Fruit fly (Drosophila melanogaster) S2 (cell line): Measurements from ENCODE around the gene Sox21a.
A peak's percentile ranks its signal among the peaks of the same experiment; 100 is the strongest.

ENCODE experiments used
- CG8478 ChIP-seq: fragments of >200 bp; optimal IDR thresholded peaks from 2 replicates; lab custom pipeline; 2018
- CTCF ChIP-seq, 2 experiments: fragments of >200 bp; optimal IDR thresholded peaks; 2 replicates each; lab custom pipeline; 2018

Gene Sox21a

DNA sequence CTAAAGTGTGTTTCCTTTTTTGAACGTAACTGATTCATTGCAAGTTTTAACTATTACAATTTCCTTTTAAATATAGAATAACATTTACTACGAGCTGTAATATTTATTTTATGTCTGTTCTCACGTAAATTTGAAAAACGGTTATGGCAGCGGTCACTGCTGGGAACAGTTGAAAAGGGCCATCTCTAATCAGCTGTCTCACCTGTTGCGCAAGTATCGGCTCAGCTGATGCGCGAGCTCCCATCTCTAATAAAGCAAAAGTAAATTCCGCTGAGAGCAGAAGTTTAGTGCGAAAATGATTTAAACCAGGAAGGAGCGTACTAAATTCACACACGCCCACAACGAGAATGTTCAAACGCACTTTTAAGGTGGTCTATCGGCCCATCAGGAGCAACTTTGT, 36.3 kb downstream of the Sox21a start, which contains the start of gene Pex1:
Pex1 (plus strand) TSS at position 272 of the 400 bp plus-strand sequence.
- TF ChIP-seq CTCF (optimal IDR thresholded peaks at IDR 0.05; lab: Kevin White, UChicago): peak in 1 of 2 experiments; percentile 17
- TF ChIP-seq CG8478 (lab: Kevin White, UChicago): no peak

DNA sequence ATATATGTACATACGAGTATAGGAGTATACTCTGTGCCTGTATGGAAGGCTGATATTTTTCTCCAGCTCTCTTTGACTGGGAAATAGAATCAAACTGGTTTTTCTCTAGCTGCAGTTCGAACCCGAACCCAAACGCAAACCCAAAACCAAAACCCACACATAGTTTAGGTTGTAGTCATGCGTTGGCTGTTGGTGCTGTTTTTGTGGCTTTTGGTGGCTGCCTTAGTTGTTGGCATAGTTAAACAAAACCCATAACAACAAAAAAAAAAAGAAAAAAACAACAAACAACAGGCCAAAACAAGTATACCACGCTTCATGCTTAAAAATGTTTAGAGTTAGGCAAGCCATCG, 43.9 kb downstream of the Sox21a start:
- TF ChIP-seq CG8478 (lab: Kevin White, UChicago) (no peak), CTCF (optimal IDR thresholded peaks at IDR 0.05; lab: Kevin White, UChicago) (no peak)

DNA sequence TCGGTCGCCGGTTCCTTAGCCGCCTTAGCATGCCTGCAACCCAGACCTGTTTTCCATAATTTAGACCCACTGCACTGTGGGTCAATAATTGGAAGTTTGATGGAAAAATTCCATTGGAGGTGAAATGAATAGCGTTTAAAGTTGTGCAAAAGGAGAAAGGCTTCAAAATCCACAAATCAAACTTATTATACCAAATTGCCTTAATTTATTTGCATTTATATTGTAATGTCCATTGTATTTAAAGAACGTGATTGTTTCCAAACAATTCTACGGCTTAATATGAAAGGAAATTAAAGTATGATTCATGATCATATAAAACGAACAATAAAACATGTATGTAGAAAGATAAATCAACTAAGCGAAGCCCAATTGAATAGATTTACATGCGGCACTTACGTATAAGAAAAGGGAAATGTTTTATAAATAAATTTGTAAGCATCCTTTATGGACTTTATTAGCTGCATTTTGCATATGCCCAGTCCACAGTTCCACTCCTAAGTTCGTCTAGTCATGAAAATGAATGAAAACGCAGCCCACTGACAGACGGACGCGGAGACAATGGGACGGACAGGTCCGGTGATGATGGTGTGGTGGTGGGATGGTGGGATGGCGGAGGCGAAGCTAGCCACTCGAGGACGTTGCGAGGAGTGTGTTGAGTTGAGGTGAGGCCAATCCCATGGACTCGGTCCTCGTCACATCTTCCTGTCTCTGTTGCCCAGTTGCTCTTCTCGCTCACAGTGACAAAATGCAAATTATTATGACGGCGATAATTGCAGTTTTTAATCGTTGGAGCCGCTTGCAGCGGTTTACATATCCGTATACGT, 44.5 kb downstream of the Sox21a start:
- TF ChIP-seq CTCF (optimal IDR thresholded peaks at IDR 0.05; lab: Kevin White, UChicago) (no peak), CG8478 (lab: Kevin White, UChicago) (no peak)

DNA sequence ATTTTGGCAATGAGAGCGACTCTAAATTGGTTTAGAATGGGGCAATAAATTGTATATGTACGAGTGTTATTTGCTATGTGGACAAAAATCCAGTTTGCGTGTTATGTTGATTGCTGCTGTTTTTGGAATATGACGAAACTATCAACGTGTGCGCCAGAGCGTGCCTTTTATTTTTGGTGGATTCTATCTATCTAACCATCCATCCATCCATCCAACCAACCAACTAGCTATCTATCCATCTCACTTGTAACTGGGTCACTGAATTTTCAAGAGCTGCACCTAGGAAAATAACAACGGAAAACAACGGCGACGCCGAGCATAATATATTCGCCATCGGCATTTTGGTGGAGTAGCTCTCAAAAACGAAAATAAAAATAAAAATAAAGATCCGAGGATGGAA, 45.2 kb downstream of the Sox21a start:
- no peak for TF ChIP-seq CG8478 (lab: Kevin White, UChicago)
- TF ChIP-seq CTCF (optimal IDR thresholded peaks at IDR 0.05; lab: Kevin White, UChicago): no peak

DNA sequence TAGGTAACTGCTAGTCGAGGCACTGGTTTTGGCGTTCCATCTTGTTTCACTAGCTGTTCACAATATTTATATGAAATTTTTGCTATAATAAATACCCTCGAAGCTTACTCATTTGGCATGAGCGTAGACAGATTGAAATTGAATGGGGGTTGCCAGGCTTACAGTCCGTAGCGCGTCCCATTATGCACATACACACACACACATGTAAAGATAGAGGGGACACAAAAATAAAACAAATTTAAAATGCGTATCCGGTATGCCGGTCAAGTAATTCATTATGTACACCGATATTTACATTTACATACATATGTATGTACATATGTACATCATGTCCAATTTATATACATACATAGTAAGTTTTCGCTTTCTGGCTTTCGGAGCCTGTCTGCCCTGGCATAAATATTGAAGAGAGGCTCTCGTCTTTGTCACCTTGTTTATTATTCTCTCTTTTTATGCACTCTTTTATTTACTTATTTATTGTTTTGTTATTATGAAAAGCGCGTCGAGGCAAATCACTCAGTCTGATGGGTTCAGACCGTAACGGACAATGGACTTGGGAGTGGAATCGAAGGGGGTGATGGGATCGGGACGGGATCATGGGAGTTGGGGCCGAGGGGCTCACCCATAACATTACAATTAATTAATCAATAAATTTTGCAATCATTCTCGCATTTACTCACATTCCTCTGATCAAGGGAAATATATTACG, 48.5 kb downstream of the Sox21a start:
- no peak for TF ChIP-seq CG8478 (lab: Kevin White, UChicago)
- no peak for TF ChIP-seq CTCF (optimal IDR thresholded peaks at IDR 0.05; lab: Kevin White, UChicago)

DNA sequence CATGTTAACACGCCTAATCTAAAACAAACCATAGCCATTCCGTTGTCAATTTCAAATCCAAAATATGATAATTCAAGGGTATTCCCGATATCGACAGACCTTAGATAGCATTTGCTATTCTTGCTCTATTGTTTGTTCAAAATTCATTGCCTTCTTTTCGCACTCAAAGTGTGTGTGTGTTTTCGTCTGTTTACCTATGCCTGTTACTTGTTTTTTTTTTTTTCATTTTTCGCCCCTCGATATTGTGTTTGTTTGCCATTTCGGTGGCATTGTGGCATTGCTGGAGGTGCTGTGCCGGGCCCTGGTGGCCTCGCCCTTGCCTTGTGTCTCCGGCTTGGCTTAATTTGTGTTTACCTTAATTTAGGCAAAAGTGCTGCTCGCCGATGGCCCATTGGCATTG, 51.1 kb downstream of the Sox21a start:
- TF ChIP-seq CTCF (optimal IDR thresholded peaks at IDR 0.05; lab: Kevin White, UChicago) (no peak), CG8478 (lab: Kevin White, UChicago) (no peak)

DNA sequence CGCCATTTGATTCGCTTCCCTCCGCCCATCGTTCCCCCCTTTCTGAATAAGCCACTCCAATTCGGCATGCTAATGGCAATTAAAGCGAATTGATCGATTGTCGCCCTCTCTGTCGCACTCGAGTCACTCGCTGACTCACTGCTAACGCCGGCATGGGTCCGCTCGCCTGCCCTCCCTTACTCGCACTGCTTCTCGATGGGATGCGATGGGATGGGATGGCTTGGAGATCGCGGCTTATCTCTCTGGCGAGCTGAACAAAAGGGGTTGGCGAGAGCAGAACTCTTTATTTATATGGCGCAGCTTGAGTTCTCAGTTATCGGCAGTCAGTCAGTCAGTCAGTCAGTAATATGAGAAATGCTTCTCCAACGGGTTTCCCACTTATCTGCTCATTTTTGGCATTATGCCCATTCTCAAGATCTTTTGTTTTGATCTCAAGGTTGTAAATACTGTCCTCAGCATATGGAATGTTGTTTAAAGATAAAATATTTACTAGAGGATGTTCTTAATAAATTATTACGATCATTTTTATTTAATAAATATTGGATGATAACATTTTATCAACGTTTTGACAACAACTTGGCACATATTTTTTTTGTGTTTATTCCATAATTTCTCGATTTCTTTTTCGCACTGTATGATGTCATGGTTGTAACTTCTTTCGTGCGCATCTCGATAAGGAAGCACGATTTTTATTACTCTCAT, 52.0 kb downstream of the Sox21a start:
- TF ChIP-seq CG8478 (lab: Kevin White, UChicago) (no peak), CTCF (optimal IDR thresholded peaks at IDR 0.05; lab: Kevin White, UChicago) (no peak)

DNA sequence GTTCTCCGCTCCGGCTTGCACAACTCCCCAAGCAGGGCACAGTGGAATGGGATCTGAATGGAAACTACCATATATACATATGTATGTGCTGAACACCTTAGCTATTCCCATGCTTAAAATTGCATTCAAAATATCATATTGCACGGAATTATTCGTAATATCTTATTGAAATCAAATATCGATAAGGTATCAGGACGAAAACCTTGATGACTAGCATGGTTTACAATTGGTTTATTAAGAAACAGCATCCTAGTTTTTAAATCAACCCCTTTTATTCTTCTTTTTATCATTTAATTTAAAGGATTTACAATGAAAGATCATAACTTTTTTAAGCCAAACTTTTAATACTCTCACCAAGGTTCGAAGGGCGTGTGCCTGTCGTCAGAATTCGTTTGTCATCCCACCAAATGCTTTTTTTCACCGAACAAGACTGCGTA, 52.6 kb downstream of the Sox21a start:
- TF ChIP-seq CG8478 (lab: Kevin White, UChicago) (no peak), CTCF (optimal IDR thresholded peaks at IDR 0.05; lab: Kevin White, UChicago) (no peak)

DNA sequence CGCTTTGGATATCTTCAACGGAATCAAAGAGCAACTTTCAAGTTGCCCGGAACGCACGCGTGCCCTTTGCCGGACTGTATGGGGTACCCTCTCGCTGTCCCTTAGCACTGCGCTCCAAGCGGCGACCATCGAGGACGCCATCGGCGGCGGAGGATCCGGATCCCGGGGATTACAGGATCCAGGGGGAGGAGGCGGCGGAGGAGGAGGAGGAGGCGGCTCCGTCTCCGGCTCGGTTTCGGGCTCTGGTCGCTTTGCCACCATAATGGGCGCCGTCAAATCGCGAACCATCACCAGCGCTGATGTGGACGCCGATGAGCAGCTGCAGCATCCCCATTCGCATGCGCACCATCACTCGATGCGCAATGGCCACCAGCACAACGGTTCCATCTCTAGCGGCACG, 54.1 kb downstream of the Sox21a start:
- no peak for TF ChIP-seq CTCF (optimal IDR thresholded peaks at IDR 0.05; lab: Kevin White, UChicago)
- TF ChIP-seq CG8478 (lab: Kevin White, UChicago): no peak
